Worm (Caenorhabditis elegans) whole organism, young adult: ENCODE results near the gene ncl-1.

Source experiments
- B0261.1 ChIP-seq: sonication (generic microtip); optimal IDR thresholded peaks from 2 replicates; lab custom pipeline; 2016; ENCODE audit warnings: mild to moderate bottlenecking, missing genetic modification characterization, moderate library complexity, missing compliant biosample characterization
- B0336.3 ChIP-seq: fragments of 200-800 bp; sonication (Bioruptor generic); IDR thresholded peaks from 2 replicates; pipeline ENCODE4 v1.3.6; 2022; ENCODE audit warnings: missing genetic modification characterization, missing compliant biosample characterization
- F10E7.11 ChIP-seq: sonication (generic microtip); optimal IDR thresholded peaks from 2 replicates; lab custom pipeline; 2017; ENCODE audit warnings: mild to moderate bottlenecking, missing genetic modification characterization, moderate library complexity, missing compliant biosample characterization
- T07F8.4 ChIP-seq: sonication (generic microtip); optimal IDR thresholded peaks from 2 replicates; lab custom pipeline; 2016; ENCODE audit warnings: mild to moderate bottlenecking, missing genetic modification characterization, moderate library complexity, missing compliant biosample characterization
- T26A5.8 ChIP-seq: sonication (generic microtip); optimal IDR thresholded peaks from 2 replicates; lab custom pipeline; 2016; ENCODE audit warnings: missing genetic modification characterization, missing compliant biosample characterization
- Y79H2A.3 ChIP-seq: fragments of 200-800 bp; sonication (Bioruptor generic); conservative IDR thresholded peaks from 2 replicates; pipeline ENCODE4 v1.3.6; 2022; ENCODE audit warnings: missing genetic modification reagents, missing genetic modification characterization, missing compliant biosample characterization
- ZK185.1 ChIP-seq: sonication (generic microtip); optimal IDR thresholded peaks from 2 replicates; lab custom pipeline; 2016; ENCODE audit warnings: mild to moderate bottlenecking, missing genetic modification characterization, missing compliant biosample characterization; ENCODE audit not compliant: poor library complexity, severe bottlenecking
- ama-1 ChIP-seq, 3 experiments: fragments of 150-350 bp in 1 of 3; sonication (generic microtip) in 2 of 3; optimal IDR thresholded peaks; 2 replicates each; lab custom pipeline; 2014 to 2018; ENCODE audit warnings: missing biosample characterization in 2 of 3, missing genetic modification characterization in 2 of 3, missing genetic modification reagents in 2 of 3
- aptf-2 ChIP-seq: fragments of 200-800 bp; sonication (Bioruptor generic); conservative IDR thresholded peaks from 2 replicates; pipeline ENCODE4 v1.3.6; 2022; ENCODE audit warnings: missing genetic modification reagents, missing genetic modification characterization, missing compliant biosample characterization
- bed-2 ChIP-seq: fragments of 200-800 bp; sonication (Bioruptor generic); IDR thresholded peaks from 2 replicates; pipeline ENCODE4 v1.3.6; 2022; ENCODE audit warnings: missing genetic modification reagents, missing genetic modification characterization, missing compliant biosample characterization
- ceh-91 ChIP-seq: fragments of 200-800 bp; sonication (Bioruptor generic); IDR thresholded peaks from 2 replicates; pipeline ENCODE4 v1.3.6; 2022; ENCODE audit warnings: missing genetic modification reagents, missing genetic modification characterization, missing compliant biosample characterization
- dox-1 ChIP-seq: fragments of 200-800 bp; sonication (Bioruptor generic); IDR thresholded peaks from 2 replicates; pipeline ENCODE4 v1.3.6; 2022; ENCODE audit warnings: missing genetic modification reagents, missing genetic modification characterization, missing compliant biosample characterization
- efl-1 ChIP-seq: fragments of 150-350 bp; optimal IDR thresholded peaks from 2 replicates; lab custom pipeline; 2014; ENCODE audit warnings: missing biosample characterization, missing genetic modification reagents, missing genetic modification characterization
- ekl-4 ChIP-seq: fragments of 200-800 bp; sonication (Bioruptor generic); IDR thresholded peaks from 2 replicates; pipeline ENCODE4 v1.3.6; 2022; ENCODE audit warnings: missing genetic modification reagents, missing genetic modification characterization, missing compliant biosample characterization
- gei-17 ChIP-seq: fragments of 200-800 bp; sonication (Bioruptor generic); optimal IDR thresholded peaks from 2 replicates; lab custom pipeline; 2018; ENCODE audit warnings: mild to moderate bottlenecking, missing genetic modification characterization, missing compliant biosample characterization
- hlh-12 ChIP-seq: sonication (generic microtip); optimal IDR thresholded peaks from 2 replicates; lab custom pipeline; 2016; ENCODE audit warnings: missing genetic modification characterization, missing compliant biosample characterization
- hrde-1 ChIP-seq: sonication (generic microtip); optimal IDR thresholded peaks from 2 replicates; lab custom pipeline; 2016; ENCODE audit warnings: missing genetic modification characterization, mild to moderate bottlenecking, missing compliant biosample characterization, moderate library complexity, missing genotype, missing genetic modification reagents, borderline replicate concordance
- hsf-1 ChIP-seq: fragments of 200-800 bp; sonication (Bioruptor generic); IDR thresholded peaks from 2 replicates; pipeline ENCODE4 v1.3.6; 2022; ENCODE audit warnings: missing genetic modification reagents, missing genetic modification characterization, missing compliant biosample characterization
- let-526 ChIP-seq: fragments of 200-800 bp; sonication (Bioruptor generic); IDR thresholded peaks from 2 replicates; pipeline ENCODE4 v1.3.6; 2022; ENCODE audit warnings: missing genetic modification reagents, missing genetic modification characterization, missing compliant biosample characterization
- lin-35 ChIP-seq, 3 experiments: fragments of 150-350 bp in 2 of 3; sonication (generic microtip) in 1 of 3; optimal IDR thresholded peaks; 2 replicates each; lab custom pipeline; 2014 to 2018; ENCODE audit warnings: missing biosample characterization in 3 of 3, missing genetic modification characterization in 3 of 3, missing genetic modification reagents in 3 of 3
- lin-54 ChIP-seq: fragments of 200-800 bp; sonication (Bioruptor generic); optimal IDR thresholded peaks from 2 replicates; lab custom pipeline; 2018; ENCODE audit warnings: mild to moderate bottlenecking, missing genetic modification characterization, missing compliant biosample characterization
- lir-1 ChIP-seq: fragments of 200-800 bp; sonication (Bioruptor generic); conservative IDR thresholded peaks from 2 replicates; pipeline ENCODE4 v1.3.6; 2022; ENCODE audit warnings: missing genetic modification reagents, missing genetic modification characterization, missing compliant biosample characterization
- lsl-1 ChIP-seq: fragments of 200-800 bp; sonication (Bioruptor generic); optimal IDR thresholded peaks from 2 replicates; lab custom pipeline; 2018; ENCODE audit warnings: mild to moderate bottlenecking, missing genetic modification characterization, moderate library complexity, missing compliant biosample characterization
- madf-8 ChIP-seq: fragments of 200-800 bp; sonication (Bioruptor generic); conservative IDR thresholded peaks from 2 replicates; pipeline ENCODE4 v1.3.6; 2022; ENCODE audit warnings: missing genetic modification reagents, missing genetic modification characterization, missing compliant biosample characterization
- mcd-1 ChIP-seq: fragments of 200-800 bp; sonication (Bioruptor generic); IDR thresholded peaks from 2 replicates; pipeline ENCODE4 v1.3.6; 2022; ENCODE audit warnings: missing genetic modification reagents, missing genetic modification characterization, missing compliant biosample characterization
- mes-4 ChIP-seq: sonication (generic microtip); optimal IDR thresholded peaks from 2 replicates; lab custom pipeline; 2016; ENCODE audit warnings: missing genotype, missing genetic modification characterization, missing compliant biosample characterization
- mxl-1 ChIP-seq: sonication (generic microtip); optimal IDR thresholded peaks from 2 replicates; lab custom pipeline; 2016; ENCODE audit warnings: missing genetic modification characterization, missing compliant biosample characterization
- nfya-1 ChIP-seq: sonication (generic microtip); optimal IDR thresholded peaks from 2 replicates; lab custom pipeline; 2017; ENCODE audit warnings: antibody characterized with exemption, missing compliant biosample characterization, missing genetic modification characterization, borderline replicate concordance; ENCODE audit not compliant: insufficient read depth
- nfya-2 ChIP-seq: fragments of 200-800 bp; sonication (Bioruptor generic); IDR thresholded peaks from 2 replicates; pipeline ENCODE4 v1.3.6; 2022; ENCODE audit warnings: missing genetic modification reagents, missing genetic modification characterization, missing compliant biosample characterization
- nhr-120 ChIP-seq: fragments of 200-800 bp; sonication (Bioruptor generic); IDR thresholded peaks from 2 replicates; pipeline ENCODE4 v1.3.6; 2022; ENCODE audit warnings: missing genetic modification characterization, missing compliant biosample characterization
- nhr-27 ChIP-seq: fragments of 200-800 bp; sonication (Bioruptor generic); optimal IDR thresholded peaks from 2 replicates; lab custom pipeline; 2018; ENCODE audit warnings: mild to moderate bottlenecking, missing genetic modification characterization, moderate library complexity, missing compliant biosample characterization
- nhr-80 ChIP-seq: sonication (generic microtip); optimal IDR thresholded peaks from 2 replicates; lab custom pipeline; 2016; ENCODE audit warnings: missing genetic modification characterization, missing compliant biosample characterization
- nhr-90 ChIP-seq: sonication (generic microtip); optimal IDR thresholded peaks from 2 replicates; lab custom pipeline; 2016; ENCODE audit warnings: missing genotype, mild to moderate bottlenecking, missing genetic modification characterization, missing compliant biosample characterization
- pbrm-1 ChIP-seq: fragments of 200-800 bp; sonication (Bioruptor generic); IDR thresholded peaks from 2 replicates; pipeline ENCODE4 v1.3.6; 2022; ENCODE audit warnings: missing genetic modification reagents, missing genetic modification characterization, missing compliant biosample characterization
- rec-8 ChIP-seq, 2 experiments: sonication (generic microtip); optimal IDR thresholded peaks; 2 replicates each; lab custom pipeline; 2016; ENCODE audit warnings: mild to moderate bottlenecking in 2 of 2, missing genetic modification characterization in 2 of 2, missing genetic modification reagents in 2 of 2, missing genotype in 2 of 2, missing biosample characterization in 1 of 2, missing compliant biosample characterization in 1 of 2, moderate library complexity in 1 of 2
- snpc-3.4 ChIP-seq: sonication (generic microtip); optimal IDR thresholded peaks from 2 replicates; lab custom pipeline; 2017; ENCODE audit warnings: missing genetic modification characterization, mild to moderate bottlenecking, missing compliant biosample characterization, antibody characterized with exemption, moderate library complexity, missing genotype, missing genetic modification reagents
- somi-1 ChIP-seq: fragments of 200-800 bp; sonication (Bioruptor generic); optimal IDR thresholded peaks from 2 replicates; lab custom pipeline; 2018; ENCODE audit warnings: mild to moderate bottlenecking, missing genetic modification characterization, missing compliant biosample characterization
- tbx-9 ChIP-seq: sonication (generic microtip); optimal IDR thresholded peaks from 2 replicates; lab custom pipeline; 2016; ENCODE audit warnings: borderline replicate concordance, missing genetic modification characterization, inconsistent platforms, missing compliant biosample characterization
- xnd-1 ChIP-seq: sonication (generic microtip); optimal IDR thresholded peaks from 2 replicates; lab custom pipeline; 2016; ENCODE audit warnings: missing genotype, missing genetic modification reagents, missing genetic modification characterization, missing compliant biosample characterization
- zfh-2 ChIP-seq: fragments of 200-800 bp; sonication (Bioruptor generic); conservative IDR thresholded peaks from 2 replicates; pipeline ENCODE4 v1.3.6; 2022; ENCODE audit warnings: missing genetic modification reagents, missing genetic modification characterization, missing compliant biosample characterization
- ztf-22 ChIP-seq: fragments of 200-800 bp; sonication (Bioruptor generic); optimal IDR thresholded peaks from 2 replicates; lab custom pipeline; 2018; ENCODE audit warnings: mild to moderate bottlenecking, missing genetic modification characterization, moderate library complexity, missing compliant biosample characterization

ncl-1 gene

DNA sequence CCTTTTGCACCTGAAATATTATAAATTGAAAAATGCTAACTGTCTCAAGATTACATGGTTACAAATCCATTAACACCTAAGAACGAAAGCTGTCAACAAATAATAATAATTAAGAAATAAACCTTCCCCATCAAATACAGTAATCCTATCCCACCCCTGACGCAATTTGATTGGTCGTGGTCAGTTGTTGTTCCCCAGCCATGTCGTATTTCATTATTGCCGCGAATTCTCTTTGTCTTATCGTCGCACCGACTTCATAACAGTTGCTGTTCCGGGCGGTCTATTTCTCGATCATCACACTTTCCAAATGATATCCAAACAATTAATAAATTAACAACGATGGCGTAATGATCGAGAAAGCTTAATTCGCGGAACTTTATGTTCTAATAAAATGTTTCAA is 59.0 kb downstream of the ncl-1 start:
- TF ChIP-seq nhr-80 (tag; lab: Kevin White, UChicago) (no peak), B0261.1 (tag; lab: Kevin White, UChicago) (no peak), lsl-1 (GFP tag; lab: Kevin White, UChicago) (no peak), ZK185.1 (tag; lab: Kevin White, UChicago) (no peak), nhr-120 (GFP tag; lab: Robert Waterston, UW) (no peak), ekl-4 (no peak), nfya-2 (GFP tag; lab: Robert Waterston, UW) (no peak), xnd-1 (tag; lab: Kevin White, UChicago) (no peak), ztf-22 (no peak), somi-1 (GFP tag; lab: Kevin White, UChicago) (no peak), mcd-1 (no peak), lin-54 (GFP tag; lab: Kevin White, UChicago) (no peak)

DNA sequence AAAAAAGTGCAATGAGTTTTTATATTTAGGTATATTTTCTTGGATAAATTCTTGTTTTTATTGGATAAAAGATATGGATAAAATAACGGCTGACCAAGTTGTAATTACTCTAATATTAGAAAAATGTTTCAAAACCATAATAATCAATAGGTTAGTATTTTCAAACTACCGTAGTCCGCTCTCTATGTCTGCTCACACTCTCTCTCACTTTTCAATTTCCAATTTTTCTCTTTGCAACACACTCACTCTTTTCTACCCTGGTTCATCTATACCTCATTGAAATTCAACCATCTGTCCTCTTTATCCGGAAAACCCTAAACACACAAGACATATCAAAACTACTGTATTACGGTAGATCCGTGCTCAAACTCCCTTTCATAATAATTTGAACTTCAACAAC is 59.8 kb downstream of the ncl-1 start:
- TF ChIP-seq efl-1 (GFP tag; lab: Kevin White, UChicago) (no peak), hrde-1 (tag; lab: Kevin White, UChicago) (no peak), T26A5.8 (tag; lab: Kevin White, UChicago) (no peak), gei-17 (GFP tag; lab: Kevin White, UChicago) (no peak), somi-1 (GFP tag; lab: Kevin White, UChicago) (no peak), lir-1 (no peak), nhr-27 (tag; lab: Kevin White, UChicago) (no peak), tbx-9 (tag; lab: Kevin White, UChicago) (no peak), pbrm-1 (GFP tag; lab: Robert Waterston, UW) (no peak), Y79H2A.3 (GFP tag; lab: Robert Waterston, UW) (no peak), bed-2 (GFP tag; lab: Robert Waterston, UW) (no peak)
- TF ChIP-seq, all 124 proteins: peak for 0

DNA sequence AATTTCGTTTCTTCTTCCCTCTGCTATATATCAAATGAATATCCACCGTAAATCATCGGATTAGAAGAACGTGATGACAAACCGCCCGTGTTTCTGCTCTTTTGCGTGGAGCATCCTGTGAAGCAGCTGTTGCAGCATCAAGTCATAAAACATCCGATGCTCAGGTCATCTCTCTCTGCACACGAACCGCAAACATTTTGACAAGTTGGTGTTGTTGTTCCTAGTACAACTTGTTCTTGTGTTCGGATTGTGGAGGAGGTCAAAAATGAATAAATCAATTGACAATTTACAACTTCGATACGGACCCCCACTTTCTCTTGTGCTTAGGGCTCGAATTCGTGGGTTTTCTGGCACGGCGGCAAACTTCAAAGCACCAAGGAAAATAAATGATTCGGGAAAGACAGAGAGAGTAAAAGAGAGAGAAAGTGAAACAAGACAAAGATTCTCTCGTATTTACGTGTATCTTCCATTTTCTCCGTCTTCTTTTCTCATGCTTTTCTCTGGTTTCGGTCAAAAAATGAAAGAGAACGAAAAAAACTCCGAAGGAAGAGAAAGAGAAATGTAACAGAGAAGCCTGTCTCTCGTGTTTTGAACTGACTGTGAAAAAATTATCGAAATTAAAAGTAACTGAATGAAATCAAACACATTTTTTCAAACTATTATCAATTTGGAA is 61.2 kb downstream of the ncl-1 start:
- no peak for TF ChIP-seq nhr-80 (tag; lab: Kevin White, UChicago)
- no peak for TF ChIP-seq nhr-90 (tag; lab: Kevin White, UChicago)
- TF ChIP-seq mes-4 (tag; lab: Kevin White, UChicago) = no peak
- TF ChIP-seq mcd-1 = no peak
- no peak for TF ChIP-seq ama-1 (optimal IDR thresholded peaks at IDR 0.05; lab: Kevin White, UChicago)
- no peak for TF ChIP-seq ama-1 (GFP tag; optimal IDR thresholded peaks at IDR 0.05; lab: Kevin White, UChicago)
- TF ChIP-seq T07F8.4 (tag; lab: Kevin White, UChicago) = no peak
- TF ChIP-seq hsf-1 (GFP tag; lab: Robert Waterston, UW) = no peak
- TF ChIP-seq, all 124 proteins: peak for 0

DNA sequence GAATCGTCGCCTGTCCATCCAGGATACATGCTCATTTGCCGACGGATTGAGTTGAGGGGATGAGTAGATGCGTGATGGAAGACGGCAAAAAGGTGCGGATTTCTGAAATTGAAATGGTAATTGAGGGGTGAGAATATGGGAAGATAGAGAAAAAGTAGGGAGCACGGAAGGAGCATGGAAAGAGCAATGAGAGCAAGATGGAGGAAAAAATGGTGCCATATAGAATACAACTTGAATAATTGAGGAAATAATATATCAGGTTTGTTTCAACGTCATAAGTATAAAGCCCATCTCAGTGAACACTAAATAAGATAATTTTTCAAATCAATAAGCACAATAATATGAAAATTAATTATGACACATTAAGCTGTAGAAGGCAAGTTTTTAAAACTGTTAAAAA is 63.8 kb downstream of the ncl-1 start, which contains the start of gene mab-5:
Gene mab-5, minus strand, starts transcription at position 101 of the 400 bp plus-strand sequence.
- TF ChIP-seq aptf-2 (no peak), F10E7.11 (tag; lab: Kevin White, UChicago) (no peak)

DNA sequence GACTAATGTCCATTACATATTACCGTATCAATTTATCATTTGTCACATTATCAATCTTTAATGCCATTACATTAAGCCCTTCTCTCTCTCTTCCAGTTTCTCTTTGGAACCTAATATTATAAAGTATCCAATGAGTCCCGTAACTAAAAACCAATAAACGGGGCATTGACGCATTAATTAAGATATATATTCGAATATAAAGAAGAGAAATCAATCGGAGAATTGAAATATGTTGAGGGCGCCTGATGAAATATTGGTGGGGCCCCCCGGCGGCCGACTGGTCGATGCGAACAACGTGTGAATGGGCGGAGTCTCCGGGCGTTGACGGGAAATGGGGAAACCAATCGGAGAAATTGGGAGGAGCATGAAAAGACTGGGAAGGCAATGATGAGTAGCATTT is 64.7 kb downstream of the ncl-1 start:
- no peak for TF ChIP-seq T26A5.8 (tag; lab: Kevin White, UChicago)
- TF ChIP-seq rec-8 (tag; optimal IDR thresholded peaks at IDR 0.05; lab: Kevin White, UChicago) = no peak
- no peak for TF ChIP-seq dox-1
- no peak for TF ChIP-seq ceh-91 (GFP tag; lab: Robert Waterston, UW)
- no peak for TF ChIP-seq Y79H2A.3 (GFP tag; lab: Robert Waterston, UW)
- TF ChIP-seq lin-35 (GFP tag; optimal IDR thresholded peaks at IDR 0.05; lab: Kevin White, UChicago) = no peak
- TF ChIP-seq let-526 (GFP tag; lab: Robert Waterston, UW) = no peak
- no peak for TF ChIP-seq hlh-12 (tag; lab: Kevin White, UChicago)
- TF ChIP-seq B0336.3 = no peak
- no peak for TF ChIP-seq madf-8 (GFP tag; lab: Robert Waterston, UW)
- TF ChIP-seq snpc-3.4 = no peak
- TF ChIP-seq zfh-2 (GFP tag; lab: Robert Waterston, UW) = no peak
- TF ChIP-seq mxl-1 (tag; lab: Kevin White, UChicago) = no peak
- no peak for TF ChIP-seq nfya-1 (tag; lab: Kevin White, UChicago)
